Worm (Caenorhabditis elegans) whole organism, L3 larva: ENCODE measurements around the gene lsm-8.
"Not testable (repeated sequence)": the region's sequence is repeated elsewhere in the genome, so short reads cannot be mapped to it uniquely, and the experiment has no call there.

Experiments
- R02D3.7 ChIP-seq: fragments of 150-350 bp; optimal IDR thresholded peaks from 2 replicates; lab custom pipeline; 2014; ENCODE audit warnings: missing biosample characterization, missing genetic modification characterization
- ZK546.5 ChIP-seq: sonication (generic microtip); optimal IDR thresholded peaks from 2 replicates; lab custom pipeline; 2017; ENCODE audit warnings: missing biosample characterization, missing genetic modification characterization
- aly-2 ChIP-seq: fragments of 150-350 bp; optimal IDR thresholded peaks from 2 replicates; lab custom pipeline; 2014; ENCODE audit warnings: missing biosample characterization, missing genetic modification characterization
- ama-1 ChIP-seq: fragments of 150-350 bp; optimal IDR thresholded peaks from 2 replicates; lab custom pipeline; 2018
- ceh-16 ChIP-seq: sonication (generic microtip); optimal IDR thresholded peaks from 2 replicates; lab custom pipeline; 2017; ENCODE audit warnings: missing biosample characterization, missing genetic modification characterization
- ceh-28 ChIP-seq: fragments of 150-350 bp; optimal IDR thresholded peaks from 2 replicates; lab custom pipeline; 2014; ENCODE audit warnings: missing biosample characterization, missing genetic modification reagents, missing genetic modification characterization
- ceh-82 ChIP-seq: fragments of 150-350 bp; optimal IDR thresholded peaks from 2 replicates; lab custom pipeline; 2014; ENCODE audit warnings: missing biosample characterization, missing genetic modification characterization
- ceh-9 ChIP-seq: sonication (generic microtip); optimal IDR thresholded peaks from 2 replicates; lab custom pipeline; 2018; ENCODE audit warnings: missing biosample characterization, missing genetic modification characterization
- daf-12 ChIP-seq: fragments of 150-350 bp; optimal IDR thresholded peaks from 2 replicates; lab custom pipeline; 2014; ENCODE audit warnings: missing biosample characterization, missing genetic modification reagents, missing genetic modification characterization
- egl-5 ChIP-seq: fragments of 150-350 bp; optimal IDR thresholded peaks from 2 replicates; lab custom pipeline; 2017; ENCODE audit warnings: missing biosample characterization, missing genetic modification reagents, missing genetic modification characterization, inconsistent platforms
- elt-1 ChIP-seq: fragments of 150-350 bp; optimal IDR thresholded peaks from 2 replicates; lab custom pipeline; 2014; ENCODE audit warnings: missing biosample characterization, missing genetic modification characterization
- fkh-2 ChIP-seq: fragments of 150-350 bp; optimal IDR thresholded peaks from 2 replicates; lab custom pipeline; 2014; ENCODE audit warnings: missing biosample characterization, missing genetic modification reagents, missing genetic modification characterization
- fos-1 ChIP-seq: fragments of 150-350 bp; optimal IDR thresholded peaks from 2 replicates; lab custom pipeline; 2014; ENCODE audit warnings: missing biosample characterization, missing genetic modification characterization
- hmg-11 ChIP-seq: sonication (generic microtip); optimal IDR thresholded peaks from 2 replicates; lab custom pipeline; 2016; ENCODE audit warnings: missing genetic modification characterization, missing compliant biosample characterization
- jun-1 ChIP-seq: fragments of 150-350 bp; optimal IDR thresholded peaks from 2 replicates; lab custom pipeline; 2014; ENCODE audit warnings: missing biosample characterization, missing genetic modification reagents, missing genetic modification characterization
- lin-15B ChIP-seq: fragments of 150-350 bp; optimal IDR thresholded peaks from 2 replicates; lab custom pipeline; 2014; ENCODE audit warnings: missing biosample characterization, missing genetic modification characterization
- lin-39 ChIP-seq: fragments of 150-350 bp; optimal IDR thresholded peaks from 2 replicates; lab custom pipeline; 2018; ENCODE audit warnings: missing biosample characterization, missing genetic modification reagents, missing genetic modification characterization
- lsy-12 ChIP-seq: sonication (generic microtip); optimal IDR thresholded peaks from 2 replicates; lab custom pipeline; 2016; ENCODE audit warnings: mild to moderate bottlenecking, missing genetic modification characterization, missing compliant biosample characterization
- mdl-1 ChIP-seq: fragments of 150-350 bp; optimal IDR thresholded peaks from 2 replicates; lab custom pipeline; 2014; ENCODE audit warnings: missing biosample characterization, missing genetic modification characterization
- mml-1 ChIP-seq: fragments of 150-350 bp; sonication (generic microtip); optimal IDR thresholded peaks from 3 replicates; lab custom pipeline; 2014; ENCODE audit warnings: missing biosample characterization, missing genetic modification characterization
- nfya-1 ChIP-seq: sonication (generic microtip); optimal IDR thresholded peaks from 2 replicates; lab custom pipeline; 2017; ENCODE audit warnings: missing genetic modification characterization, mild to moderate bottlenecking, missing compliant biosample characterization, antibody characterized with exemption, moderate library complexity; ENCODE audit not compliant: insufficient read depth
- nhr-12 ChIP-seq: fragments of 150-350 bp; optimal IDR thresholded peaks from 2 replicates; lab custom pipeline; 2014; ENCODE audit warnings: missing biosample characterization, missing genetic modification characterization
- nhr-23 ChIP-seq: fragments of 150-350 bp; optimal IDR thresholded peaks from 2 replicates; lab custom pipeline; 2014; ENCODE audit warnings: missing biosample characterization, missing genetic modification reagents, missing genetic modification characterization
- nhr-237 ChIP-seq: fragments of 150-350 bp; optimal IDR thresholded peaks from 2 replicates; lab custom pipeline; 2014; ENCODE audit warnings: missing biosample characterization, missing genetic modification characterization
- nhr-28 ChIP-seq: fragments of 150-350 bp; optimal IDR thresholded peaks from 2 replicates; lab custom pipeline; 2014; ENCODE audit warnings: missing biosample characterization, missing genetic modification characterization
- nhr-43 ChIP-seq: sonication (generic microtip); optimal IDR thresholded peaks from 2 replicates; lab custom pipeline; 2016; ENCODE audit warnings: mild to moderate bottlenecking, missing genetic modification characterization, missing compliant biosample characterization; ENCODE audit not compliant: poor library complexity, severe bottlenecking
- nhr-67 ChIP-seq: fragments of 150-350 bp; optimal IDR thresholded peaks from 2 replicates; lab custom pipeline; 2014; ENCODE audit warnings: missing biosample characterization, missing genetic modification characterization
- nhr-76 ChIP-seq: fragments of 150-350 bp; sonication (generic microtip); optimal IDR thresholded peaks from 5 replicates; lab custom pipeline; 2014; ENCODE audit warnings: missing biosample characterization, missing genetic modification characterization
- nhr-77 ChIP-seq: fragments of 150-350 bp; optimal IDR thresholded peaks from 2 replicates; lab custom pipeline; 2014; ENCODE audit warnings: missing biosample characterization, missing genetic modification characterization
- pha-4 ChIP-seq: fragments of 150-350 bp; optimal IDR thresholded peaks from 2 replicates; lab custom pipeline; 2014; ENCODE audit warnings: missing biosample characterization, missing genetic modification reagents, missing genetic modification characterization
- pqm-1 ChIP-seq: fragments of 150-350 bp; optimal IDR thresholded peaks from 2 replicates; lab custom pipeline; 2017; ENCODE audit warnings: missing biosample characterization, missing genetic modification characterization, inconsistent platforms
- sea-2 ChIP-seq: fragments of 150-350 bp; sonication (generic microtip); optimal IDR thresholded peaks from 4 replicates; lab custom pipeline; 2014; ENCODE audit warnings: missing biosample characterization, missing genetic modification reagents, missing genetic modification characterization
- skn-1 ChIP-seq: fragments of 150-350 bp; optimal IDR thresholded peaks from 2 replicates; lab custom pipeline; 2014; ENCODE audit warnings: missing biosample characterization, missing genetic modification characterization
- snpc-4 ChIP-seq: fragments of 150-350 bp; optimal IDR thresholded peaks from 2 replicates; lab custom pipeline; 2014; ENCODE audit warnings: missing biosample characterization, missing genetic modification characterization
- tbx-2 ChIP-seq: sonication (generic microtip); optimal IDR thresholded peaks from 2 replicates; lab custom pipeline; 2016; ENCODE audit warnings: mild to moderate bottlenecking, missing genetic modification characterization, missing compliant biosample characterization
- unc-39 ChIP-seq: sonication (generic microtip); optimal IDR thresholded peaks from 4 replicates; lab custom pipeline; 2017; ENCODE audit warnings: missing biosample characterization, missing genetic modification characterization
- unc-62 ChIP-seq: fragments of 150-350 bp; sonication (generic microtip); optimal IDR thresholded peaks from 4 replicates; lab custom pipeline; 2014; ENCODE audit warnings: missing biosample characterization, missing genetic modification reagents, missing genetic modification characterization
- zag-1 ChIP-seq: fragments of 150-350 bp; optimal IDR thresholded peaks from 2 replicates; lab custom pipeline; 2014; ENCODE audit warnings: missing biosample characterization, missing genetic modification characterization
- ztf-11 ChIP-seq: fragments of 150-350 bp; optimal IDR thresholded peaks from 2 replicates; lab custom pipeline; 2014; ENCODE audit warnings: missing biosample characterization, missing genetic modification characterization
- ztf-4 ChIP-seq: fragments of 150-350 bp; optimal IDR thresholded peaks from 2 replicates; lab custom pipeline; 2014; ENCODE audit warnings: missing biosample characterization, missing genetic modification characterization

Gene lsm-8

ce11 chrIV:6299523-6299922 is 26.8 kb upstream of the lsm-8 start:
- no peak for TF ChIP-seq nhr-77 (tag; lab: Kevin White, UChicago)
- TF ChIP-seq mml-1 (tag; lab: Kevin White, UChicago) = no peak

- TF ChIP-seq nhr-67 (tag; lab: Kevin White, UChicago) = no peak
- no peak for TF ChIP-seq pqm-1
- TF ChIP-seq nhr-77 (tag; lab: Kevin White, UChicago) = no peak
- no peak for TF ChIP-seq unc-62 (GFP tag; lab: Kevin White, UChicago)
- no peak for TF ChIP-seq jun-1 (tag; lab: Kevin White, UChicago)
- TF ChIP-seq pha-4 (tag; lab: Kevin White, UChicago) = no peak
- TF ChIP-seq nhr-12 (tag; lab: Kevin White, UChicago) = no peak
- TF ChIP-seq fos-1 = no peak
- no peak for TF ChIP-seq nhr-237
- no peak for TF ChIP-seq ceh-82 (tag; lab: Kevin White, UChicago)
- no peak for TF ChIP-seq tbx-2 (tag; lab: Kevin White, UChicago)
- TF ChIP-seq ZK546.5 (tag; lab: Kevin White, UChicago) = no peak
- TF ChIP-seq ceh-9 (tag; lab: Kevin White, UChicago) = no peak
- no peak for TF ChIP-seq nhr-28 (tag; lab: Kevin White, UChicago)
Observed at ce11 chrIV:6301764-6302163, 24.6 kb upstream of the lsm-8 start, which contains the start of gene srv-26. Gene srv-26 (minus strand): TSS chrIV:6301864.

- TF ChIP-seq sea-2 = no peak
- no peak for TF ChIP-seq daf-12 (tag; lab: Kevin White, UChicago)
- no peak for TF ChIP-seq ceh-16 (tag; lab: Kevin White, UChicago)
- no peak for TF ChIP-seq fos-1
- TF ChIP-seq lin-39 (tag; lab: Kevin White, UChicago) = no peak
- TF ChIP-seq nhr-23 = no peak
- no peak for TF ChIP-seq mml-1 (tag; lab: Kevin White, UChicago)
- no peak for TF ChIP-seq ceh-28
- no peak for TF ChIP-seq ama-1
- no peak for TF ChIP-seq nhr-43 (tag; lab: Kevin White, UChicago)
- TF ChIP-seq fkh-2 (tag; lab: Kevin White, UChicago) = no peak
- no peak for TF ChIP-seq nhr-76 (tag; lab: Kevin White, UChicago)
- TF ChIP-seq lin-15B (tag; lab: Kevin White, UChicago) = no peak
- no peak for TF ChIP-seq pqm-1
- no peak for TF ChIP-seq ztf-11 (tag; lab: Kevin White, UChicago)
- TF ChIP-seq aly-2 = no peak
- no peak for TF ChIP-seq jun-1 (tag; lab: Kevin White, UChicago)
- no peak for TF ChIP-seq ztf-4 (tag; lab: Kevin White, UChicago)
- no peak for TF ChIP-seq elt-1 (tag; lab: Kevin White, UChicago)
- TF ChIP-seq, all 47 proteins: peak for 0
Observed at ce11 chrIV:6303642-6304041, 22.7 kb upstream of the lsm-8 start, which contains the start of gene srv-25. Gene srv-25 (minus strand): TSS chrIV:6303742.

- TF ChIP-seq nhr-43 (tag; lab: Kevin White, UChicago) = no peak
- TF ChIP-seq nhr-77 (tag; lab: Kevin White, UChicago) = no peak
- no peak for TF ChIP-seq ztf-4 (tag; lab: Kevin White, UChicago)
- no peak for TF ChIP-seq pqm-1
- TF ChIP-seq snpc-4 (tag; lab: Kevin White, UChicago) = no peak
- no peak for TF ChIP-seq unc-39 (tag; lab: Kevin White, UChicago)
Observed at ce11 chrIV:6307439-6307838, 18.9 kb upstream of the lsm-8 start, which contains the start of gene csp-2. Gene csp-2 (plus strand): TSS chrIV:6307739.

- not testable (repeated sequence) for TF ChIP-seq unc-39, daf-12, lin-39 (tag; lab: Kevin White, UChicago)
Observed at ce11 chrIV:6317357-6317756, 9.0 kb upstream of the lsm-8 start, which contains the start of gene Y73B6BL.12. Gene Y73B6BL.12 (minus strand): TSS chrIV:6317457.

ce11 chrIV:6321667-6322066 is 4.7 kb upstream of the lsm-8 start, which contains the start of gene Y73B6BL.29:
Gene Y73B6BL.29 (plus strand): TSS chrIV:6321929.
- TF ChIP-seq unc-62 (GFP tag; lab: Kevin White, UChicago) (no peak), tbx-2 (tag; lab: Kevin White, UChicago) (peak; percentile 81), nfya-1 (tag; lab: Kevin White, UChicago) (peak; percentile 89), nhr-12 (tag; lab: Kevin White, UChicago) (no peak), mdl-1 (tag; lab: Kevin White, UChicago) (peak; percentile 12), lsy-12 (peak; percentile 84), lin-15B (tag; lab: Kevin White, UChicago) (peak; percentile 87), lin-39 (tag; lab: Kevin White, UChicago) (no peak), R02D3.7 (peak; percentile 88), daf-12 (tag; lab: Kevin White, UChicago) (no peak), egl-5 (tag; lab: Kevin White, UChicago) (peak; percentile 21), nhr-28 (tag; lab: Kevin White, UChicago) (no peak), skn-1 (peak; percentile 85), nhr-67 (tag; lab: Kevin White, UChicago) (no peak), ceh-16 (tag; lab: Kevin White, UChicago) (no peak), hmg-11 (tag; lab: Kevin White, UChicago) (peak; percentile 51), zag-1 (tag; lab: Kevin White, UChicago) (no peak), ztf-4 (tag; lab: Kevin White, UChicago) (no peak), nhr-23 (peak; percentile 95), pqm-1 (peak; percentile 15), ztf-11 (tag; lab: Kevin White, UChicago) (no peak), elt-1 (tag; lab: Kevin White, UChicago) (no peak), ceh-9 (tag; lab: Kevin White, UChicago) (no peak), nhr-77 (tag; lab: Kevin White, UChicago) (no peak), nhr-237 (no peak), snpc-4 (tag; lab: Kevin White, UChicago) (peak; percentile 90)
